Worm (Caenorhabditis elegans) whole organism, mixed stage, embryonic: Measurements from ENCODE around the gene C53C11.4.
"Not testable (repeated sequence)": the region's sequence is repeated elsewhere in the genome, so short reads cannot be mapped to it uniquely, and the experiment has no call there.

ENCODE experiments used
- M03D4.4 ChIP-seq: sonication (generic microtip); optimal IDR thresholded peaks from 2 replicates; lab custom pipeline; 2017; ENCODE audit warnings: mild to moderate bottlenecking, missing genetic modification characterization, missing compliant biosample characterization
- elt-3 ChIP-seq: fragments of 150-350 bp; optimal IDR thresholded peaks from 2 replicates; lab custom pipeline; 2014; ENCODE audit warnings: missing biosample characterization, missing genetic modification characterization
- hlh-1 ChIP-seq: fragments of 150-350 bp; optimal IDR thresholded peaks from 2 replicates; lab custom pipeline; 2014; ENCODE audit warnings: missing biosample characterization, missing genetic modification reagents, missing genetic modification characterization
- nhr-237 ChIP-seq: fragments of 150-350 bp; optimal IDR thresholded peaks from 2 replicates; lab custom pipeline; 2014; ENCODE audit warnings: missing biosample characterization, missing genetic modification characterization
- nhr-28 ChIP-seq: fragments of 150-350 bp; optimal IDR thresholded peaks from 2 replicates; lab custom pipeline; 2014; ENCODE audit warnings: missing biosample characterization, missing genetic modification characterization
- nhr-76 ChIP-seq: sonication (generic microtip); optimal IDR thresholded peaks from 2 replicates; lab custom pipeline; 2017; ENCODE audit warnings: missing biosample characterization, missing genetic modification characterization

DNA sequence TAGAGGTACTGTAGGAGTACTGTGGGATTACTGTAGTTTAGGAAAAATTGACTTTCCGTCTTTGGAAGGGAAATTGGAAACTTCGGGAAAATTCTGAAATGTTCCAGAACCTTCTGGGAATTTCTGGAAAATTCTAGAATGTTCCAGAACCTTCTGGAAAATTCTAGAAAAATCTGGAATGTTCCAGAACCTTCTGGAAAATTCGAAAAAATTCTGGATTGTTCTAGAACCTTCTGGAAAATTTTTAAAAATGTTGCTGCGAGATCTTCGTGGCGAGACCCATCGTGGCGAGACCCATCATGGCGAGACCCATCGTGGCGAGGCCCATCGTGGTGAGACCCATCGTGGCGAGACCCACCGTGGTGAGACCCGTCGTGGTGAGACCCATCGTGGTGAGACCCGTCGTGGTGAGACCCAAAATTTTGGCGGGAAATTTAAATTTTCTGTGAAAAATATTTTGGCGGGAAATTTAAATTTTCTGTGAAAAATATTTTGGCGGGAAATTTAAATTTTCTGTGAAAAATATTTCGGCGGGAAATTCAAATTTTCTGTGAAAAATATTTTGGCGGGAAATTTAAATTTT, at the start of gene C53C11.4:
- not testable (repeated sequence) for TF ChIP-seq M03D4.4 (tag; lab: Kevin White, UChicago); hlh-1 (tag; lab: Kevin White, UChicago); elt-3; nhr-28 (tag; lab: Kevin White, UChicago); nhr-76; nhr-237 (tag; lab: Kevin White, UChicago)
